Worm (Caenorhabditis elegans) whole organism, early embryonic: Measurements from ENCODE around the gene cyp-33D1.

ENCODE experiments used
- B0310.2 ChIP-seq: sonication (generic microtip); optimal IDR thresholded peaks from 2 replicates; lab custom pipeline; 2016; ENCODE audit warnings: mild to moderate bottlenecking, missing genetic modification characterization, missing compliant biosample characterization
- F13C5.2 ChIP-seq: sonication (generic microtip); optimal IDR thresholded peaks from 2 replicates; lab custom pipeline; 2017; ENCODE audit warnings: mild to moderate bottlenecking, missing genetic modification characterization, inconsistent platforms, missing compliant biosample characterization
- aly-1 ChIP-seq: sonication (generic microtip); optimal IDR thresholded peaks from 2 replicates; lab custom pipeline; 2016; ENCODE audit warnings: missing genetic modification characterization, missing compliant biosample characterization
- ama-1 ChIP-seq: fragments of 150-350 bp; optimal IDR thresholded peaks from 2 replicates; lab custom pipeline; 2014
- ceh-13 ChIP-seq: fragments of 200-800 bp; sonication (Bioruptor generic); optimal IDR thresholded peaks from 2 replicates; lab custom pipeline; 2018; ENCODE audit warnings: mild to moderate bottlenecking, missing genetic modification characterization, missing compliant biosample characterization
- ceh-36 ChIP-seq: sonication (generic microtip); optimal IDR thresholded peaks from 2 replicates; lab custom pipeline; 2016; ENCODE audit warnings: missing genetic modification characterization, inconsistent platforms, missing compliant biosample characterization
- ets-7 ChIP-seq: sonication (generic microtip); optimal IDR thresholded peaks from 2 replicates; lab custom pipeline; 2016; ENCODE audit warnings: missing genotype, missing genetic modification characterization, missing compliant biosample characterization
- flt-1 ChIP-seq: fragments of 200-800 bp; sonication (Bioruptor generic); IDR thresholded peaks from 2 replicates; pipeline ENCODE4 v1.3.6; 2022; ENCODE audit warnings: missing genetic modification characterization, missing compliant biosample characterization
- hmbx-1 ChIP-seq: sonication (generic microtip); optimal IDR thresholded peaks from 2 replicates; lab custom pipeline; 2016; ENCODE audit warnings: mild to moderate bottlenecking, missing genetic modification characterization, missing compliant biosample characterization
- hmg-4 ChIP-seq: fragments of 200-800 bp; sonication (Bioruptor generic); optimal IDR thresholded peaks from 2 replicates; lab custom pipeline; 2018; ENCODE audit warnings: mild to moderate bottlenecking, missing genetic modification characterization, missing compliant biosample characterization
- hnd-1 ChIP-seq: sonication (generic microtip); optimal IDR thresholded peaks from 2 replicates; lab custom pipeline; 2016; ENCODE audit warnings: missing genetic modification characterization, missing compliant biosample characterization
- pes-1 ChIP-seq: fragments of 200-800 bp; sonication (Bioruptor generic); IDR thresholded peaks from 2 replicates; pipeline ENCODE4 v1.3.6; 2022; ENCODE audit warnings: missing genetic modification reagents, missing genetic modification characterization, missing compliant biosample characterization
- scrt-1 ChIP-seq: fragments of 200-800 bp; sonication (Bioruptor generic); IDR thresholded peaks from 2 replicates; pipeline ENCODE4 v1.3.6; 2022; ENCODE audit warnings: missing genetic modification characterization, missing compliant biosample characterization
- sea-1 ChIP-seq: fragments of 200-800 bp; sonication (Bioruptor generic); conservative IDR thresholded peaks from 2 replicates; pipeline ENCODE4 v1.3.6; 2022; ENCODE audit warnings: missing genetic modification characterization, missing compliant biosample characterization
- tbx-11 ChIP-seq: fragments of 200-800 bp; sonication (Bioruptor generic); IDR thresholded peaks from 2 replicates; pipeline ENCODE4 v1.3.6; 2022; ENCODE audit warnings: missing genetic modification characterization, missing compliant biosample characterization
- tbx-37 ChIP-seq: fragments of 200-800 bp; sonication (Bioruptor generic); conservative IDR thresholded peaks from 2 replicates; pipeline ENCODE4 v1.3.6; 2022; ENCODE audit warnings: missing genetic modification reagents, missing genetic modification characterization, missing compliant biosample characterization
- tra-4 ChIP-seq: sonication (generic microtip); optimal IDR thresholded peaks from 2 replicates; lab custom pipeline; 2017; ENCODE audit warnings: missing genetic modification characterization, missing compliant biosample characterization

The cyp-33D1 gene

ce11 chrV:16175757-16176156 lies at the start of gene cyp-33D1:
Gene cyp-33D1 (minus strand): TSS chrV:16175857.
- TF ChIP-seq tbx-37 (no peak), hmbx-1 (tag; lab: Kevin White, UChicago) (no peak), pes-1 (GFP tag; lab: Robert Waterston, UW) (no peak), ceh-13 (GFP tag; lab: Kevin White, UChicago) (no peak)

- TF ChIP-seq ceh-36 (tag; lab: Kevin White, UChicago), result no peak
- no peak for TF ChIP-seq F13C5.2 (tag; lab: Kevin White, UChicago)
- no peak for TF ChIP-seq hmg-4 (GFP tag; lab: Kevin White, UChicago)
- no peak for TF ChIP-seq ets-7
- no peak for TF ChIP-seq tbx-37
- no peak for TF ChIP-seq scrt-1 (GFP tag; lab: Robert Waterston, UW)
- no peak for TF ChIP-seq tbx-11
- no peak for TF ChIP-seq flt-1
- TF ChIP-seq B0310.2 (tag; lab: Kevin White, UChicago), result no peak
- no peak for TF ChIP-seq tra-4
- no peak for TF ChIP-seq hmbx-1 (tag; lab: Kevin White, UChicago)
- no peak for TF ChIP-seq hnd-1 (tag; lab: Kevin White, UChicago)
- no peak for TF ChIP-seq ama-1 (lab: Kevin White, UChicago)
- no peak for TF ChIP-seq ceh-13 (GFP tag; lab: Kevin White, UChicago)
- no peak for TF ChIP-seq aly-1 (tag; lab: Kevin White, UChicago)
- no peak for TF ChIP-seq sea-1 (GFP tag; lab: Robert Waterston, UW)
- TF ChIP-seq pes-1 (GFP tag; lab: Robert Waterston, UW), result no peak
Observed at ce11 chrV:16224027-16224426, 48.4 kb upstream of the cyp-33D1 start, which contains the start of gene stdh-2. Gene stdh-2 (plus strand): TSS chrV:16224327.

- TF ChIP-seq hnd-1 (tag; lab: Kevin White, UChicago) (no peak), pes-1 (GFP tag; lab: Robert Waterston, UW) (no peak), ceh-36 (tag; lab: Kevin White, UChicago) (no peak), ets-7 (no peak), tbx-37 (no peak), scrt-1 (GFP tag; lab: Robert Waterston, UW) (no peak), hmbx-1 (tag; lab: Kevin White, UChicago) (no peak), F13C5.2 (tag; lab: Kevin White, UChicago) (no peak), ama-1 (lab: Kevin White, UChicago) (no peak), tbx-11 (no peak), ceh-13 (GFP tag; lab: Kevin White, UChicago) (no peak)
Observed at ce11 chrV:16220020-16220419, 44.4 kb upstream of the cyp-33D1 start.

- TF ChIP-seq hnd-1 (tag; lab: Kevin White, UChicago) (no peak), tbx-37 (no peak), F13C5.2 (tag; lab: Kevin White, UChicago) (no peak), ama-1 (lab: Kevin White, UChicago) (no peak), hmg-4 (GFP tag; lab: Kevin White, UChicago) (no peak), ceh-36 (tag; lab: Kevin White, UChicago) (no peak), B0310.2 (tag; lab: Kevin White, UChicago) (no peak), hmbx-1 (tag; lab: Kevin White, UChicago) (no peak), tra-4 (no peak)
Observed at ce11 chrV:16218972-16219757, 43.5 kb upstream of the cyp-33D1 start, which contains the start of gene glc-1. Gene glc-1 (plus strand): TSS chrV:16219634.

- TF ChIP-seq hmbx-1 (tag; lab: Kevin White, UChicago), result no peak
- no peak for TF ChIP-seq F13C5.2 (tag; lab: Kevin White, UChicago)
- TF ChIP-seq tbx-37, result no peak
- TF ChIP-seq flt-1, result no peak
- TF ChIP-seq tbx-11, result no peak
- no peak for TF ChIP-seq ama-1 (lab: Kevin White, UChicago)
- no peak for TF ChIP-seq pes-1 (GFP tag; lab: Robert Waterston, UW)
- no peak for TF ChIP-seq tra-4
- TF ChIP-seq B0310.2 (tag; lab: Kevin White, UChicago), result no peak
- no peak for TF ChIP-seq hnd-1 (tag; lab: Kevin White, UChicago)
- TF ChIP-seq sea-1 (GFP tag; lab: Robert Waterston, UW), result no peak
- TF ChIP-seq scrt-1 (GFP tag; lab: Robert Waterston, UW), result no peak
- TF ChIP-seq ceh-13 (GFP tag; lab: Kevin White, UChicago), result no peak
- no peak for TF ChIP-seq ceh-36 (tag; lab: Kevin White, UChicago)
- no peak for TF ChIP-seq ets-7
- TF ChIP-seq aly-1 (tag; lab: Kevin White, UChicago), result no peak
- no peak for TF ChIP-seq hmg-4 (GFP tag; lab: Kevin White, UChicago)
Observed at ce11 chrV:16218522-16218921, 42.9 kb upstream of the cyp-33D1 start, which contains the start of gene F11A5.15. Gene F11A5.15 (minus strand): TSS chrV:16218622.

ce11 chrV:16214505-16214904 lies 38.8 kb upstream of the cyp-33D1 start, which contains the start of gene F11A5.9:
Gene F11A5.9 (plus strand): TSS chrV:16214890.
- TF ChIP-seq tra-4 (no peak), aly-1 (tag; lab: Kevin White, UChicago) (no peak), scrt-1 (GFP tag; lab: Robert Waterston, UW) (no peak), ceh-36 (tag; lab: Kevin White, UChicago) (no peak), ceh-13 (GFP tag; lab: Kevin White, UChicago) (no peak), pes-1 (GFP tag; lab: Robert Waterston, UW) (no peak), hnd-1 (tag; lab: Kevin White, UChicago) (no peak), ama-1 (lab: Kevin White, UChicago) (no peak)

- TF ChIP-seq hnd-1 (tag; lab: Kevin White, UChicago) (no peak), scrt-1 (GFP tag; lab: Robert Waterston, UW) (no peak), tbx-11 (no peak), tbx-37 (no peak), ceh-36 (tag; lab: Kevin White, UChicago) (no peak), ama-1 (lab: Kevin White, UChicago) (no peak), flt-1 (no peak), aly-1 (tag; lab: Kevin White, UChicago) (no peak), tra-4 (no peak), B0310.2 (tag; lab: Kevin White, UChicago) (no peak)
Observed at ce11 chrV:16213323-16213722, 37.7 kb upstream of the cyp-33D1 start.
